Worm (Caenorhabditis elegans) whole organism, young adult: ENCODE measurements around the gene C16C8.17.

Source experiments
- F49E8.2 ChIP-seq: sonication (generic microtip); optimal IDR thresholded peaks from 3 replicates; lab custom pipeline; 2017; ENCODE audit warnings: missing genetic modification characterization, mild to moderate bottlenecking, missing compliant biosample characterization, antibody characterized with exemption, moderate library complexity; ENCODE audit not compliant: insufficient read depth
- ama-1 ChIP-seq, 3 experiments: fragments of 150-350 bp in 1 of 3; sonication (generic microtip) in 2 of 3; optimal IDR thresholded peaks; 2 replicates each; lab custom pipeline; 2014 to 2018; ENCODE audit warnings: missing biosample characterization in 2 of 3, missing genetic modification characterization in 2 of 3, missing genetic modification reagents in 2 of 3
- lin-26 ChIP-seq: fragments of 200-800 bp; sonication (Bioruptor generic); IDR thresholded peaks from 2 replicates; pipeline ENCODE4 v1.3.6; 2022; ENCODE audit warnings: missing genetic modification reagents, missing genetic modification characterization, missing compliant biosample characterization
- lir-1 ChIP-seq: fragments of 200-800 bp; sonication (Bioruptor generic); conservative IDR thresholded peaks from 2 replicates; pipeline ENCODE4 v1.3.6; 2022; ENCODE audit warnings: missing genetic modification reagents, missing genetic modification characterization, missing compliant biosample characterization
- snpc-3.4 ChIP-seq: sonication (generic microtip); optimal IDR thresholded peaks from 2 replicates; lab custom pipeline; 2017; ENCODE audit warnings: missing genetic modification characterization, mild to moderate bottlenecking, missing compliant biosample characterization, antibody characterized with exemption, moderate library complexity, missing genotype, missing genetic modification reagents

- TF ChIP-seq lir-1 (GFP tag; lab: Robert Waterston, UW): no peak
- TF ChIP-seq F49E8.2: no peak
- no peak for TF ChIP-seq ama-1 (optimal IDR thresholded peaks at IDR 0.05; lab: Kevin White, UChicago)
- TF ChIP-seq ama-1 (GFP tag; optimal IDR thresholded peaks at IDR 0.05; lab: Kevin White, UChicago): no peak
- TF ChIP-seq lin-26 (GFP tag; lab: Robert Waterston, UW): no peak
- no peak for TF ChIP-seq snpc-3.4 (tag; lab: Kevin White, UChicago)
Observed at ce11 chrII:3414383-3414910, 26.2 kb upstream of the C16C8.17 start, which contains the start of the genes F18A12.7 and F18A12.2.
